Comparison of ENCODE assay signal across 1 fruit fly cellular context in genomic region chr3R:6112252-6112995, dm6.
TF ChIP-seq lines count a peak whose summit lies in the region.

Obp83g (minus strand) TSS chr3R:6112302.

TF ChIP-seq in whole organism, embryonic, 481 proteins besides CTCF, POLR2A, EP300 and RAD21 (continued from another document):
- TF ChIP-seq Jarid2 (GFP tag; optimal IDR thresholded peaks at IDR 0.05; lab: Kevin White, UChicago) (no peak), Stat92E (GFP tag; optimal IDR thresholded peaks at IDR 0.05; lab: Kevin White, UChicago) (no peak), Myb (GFP tag; optimal IDR thresholded peaks at IDR 0.05; lab: Kevin White, UChicago) (peak; percentile 3), Bteb2 (GFP tag; optimal IDR thresholded peaks at IDR 0.05; lab: Kevin White, UChicago) (no peak), Usf (GFP tag; optimal IDR thresholded peaks at IDR 0.05; lab: Kevin White, UChicago) (peak; percentile 4), klu (GFP tag; IDR thresholded peaks at IDR 0.05; lab: Robert Waterston, UW) (no peak), CG4617 (GFP tag; optimal IDR thresholded peaks at IDR 0.05; lab: Kevin White, UChicago; ENCODE audit: borderline replicate concordance) (no peak), gt (GFP tag; IDR thresholded peaks at IDR 0.05; lab: Robert Waterston, UW) (no peak), CG7556 (GFP tag; optimal IDR thresholded peaks at IDR 0.05; lab: Kevin White, UChicago) (peak; percentile 35), CG11085 (GFP tag; IDR thresholded peaks at IDR 0.05; lab: Robert Waterston, UW) (no peak), CG7357 (GFP tag; IDR thresholded peaks at IDR 0.05; lab: Robert Waterston, UW) (no peak), CG7928 (GFP tag; optimal IDR thresholded peaks at IDR 0.05; lab: Kevin White, UChicago) (no peak), Hand (GFP tag; optimal IDR thresholded peaks at IDR 0.05; lab: Kevin White, UChicago) (no peak), gcm2 (GFP tag; optimal IDR thresholded peaks at IDR 0.05; lab: Kevin White, UChicago) (no peak), CG14050 (GFP tag; IDR thresholded peaks at IDR 0.05; lab: Robert Waterston, UW) (no peak), CG6272 (GFP tag; IDR thresholded peaks at IDR 0.05; lab: Robert Waterston, UW) (peak; percentile 10; the same call in 1 of the 2 replicates), Dip3 (GFP tag; optimal IDR thresholded peaks at IDR 0.05; lab: Kevin White, UChicago) (peak; percentile 0), CG17912 (GFP tag; optimal IDR thresholded peaks at IDR 0.05; lab: Kevin White, UChicago) (no peak), Hsf (GFP tag; optimal IDR thresholded peaks at IDR 0.05; lab: Kevin White, UChicago) (peak; percentile 36), abd-A (tag; optimal IDR thresholded peaks at IDR 0.05; lab: Kevin White, UChicago) (no peak), CG5180 (GFP tag; optimal IDR thresholded peaks at IDR 0.05; lab: Kevin White, UChicago) (peak; percentile 75), CG17328 (GFP tag; IDR thresholded peaks at IDR 0.05; lab: Robert Waterston, UW) (0 out of 2 replicates have a peak, but pooled peaks have one; percentile 12), h (optimal IDR thresholded peaks at IDR 0.05; lab: Kevin White, UChicago) (no peak), tgo (GFP tag; IDR thresholded peaks at IDR 0.05; lab: Robert Waterston, UW) (peak; percentile 57; the same call in 2 of the 3 replicates), CG33213 (GFP tag; optimal IDR thresholded peaks at IDR 0.05; lab: Kevin White, UChicago) (no peak), pho (GFP tag; optimal IDR thresholded peaks at IDR 0.05; lab: Kevin White, UChicago) (no peak), Lim3 (GFP tag; IDR thresholded peaks at IDR 0.05; lab: Robert Waterston, UW) (no peak), Bdp1 (GFP tag; optimal IDR thresholded peaks at IDR 0.05; lab: Kevin White, UChicago) (no peak), zf30C (GFP tag; optimal IDR thresholded peaks at IDR 0.05; lab: Kevin White, UChicago) (no peak), gce (GFP tag; IDR thresholded peaks at IDR 0.05; lab: Robert Waterston, UW) (0 out of 3 replicates have a peak, but pooled peaks have one; percentile 12), nom (GFP tag; optimal IDR thresholded peaks at IDR 0.05; lab: Kevin White, UChicago) (peak; percentile 72), CG31441 (GFP tag; IDR thresholded peaks at IDR 0.05; lab: Robert Waterston, UW) (peak; percentile 47; the same call in 1 of the 2 replicates), tna (GFP tag; IDR thresholded peaks at IDR 0.05; lab: Robert Waterston, UW; ENCODE audit: partially characterized antibody) (no peak), CG9215 (GFP tag; IDR thresholded peaks at IDR 0.05; lab: Robert Waterston, UW) (peak; percentile 56), toy (GFP tag; IDR thresholded peaks at IDR 0.05; lab: Robert Waterston, UW) (no peak), unc-4 (GFP tag; IDR thresholded peaks at IDR 0.05; lab: Robert Waterston, UW; ENCODE audit: partially characterized antibody) (no peak), CG14667 (GFP tag; IDR thresholded peaks at IDR 0.05; lab: Robert Waterston, UW) (peak; percentile 34; the same call in 1 of the 2 replicates), ind (GFP tag; optimal IDR thresholded peaks at IDR 0.05; lab: Kevin White, UChicago) (peak; percentile 40), CG16813 (GFP tag; IDR thresholded peaks at IDR 0.05; lab: Robert Waterston, UW; ENCODE audit: partially characterized antibody) (no peak), CG6854 (GFP tag; optimal IDR thresholded peaks at IDR 0.05; lab: Kevin White, UChicago) (peak; percentile 19), lov (optimal IDR thresholded peaks at IDR 0.05; lab: Kevin White, UChicago) (no peak), lov (GFP tag; IDR thresholded peaks at IDR 0.05; lab: Robert Waterston, UW) (0 out of 3 replicates have a peak, but pooled peaks have one; percentile 48), nerfin-2 (GFP tag; IDR thresholded peaks at IDR 0.05; lab: Robert Waterston, UW; ENCODE audit: partially characterized antibody) (no peak), CG10321 (GFP tag; IDR thresholded peaks at IDR 0.05; lab: Robert Waterston, UW) (no peak), CG12071 (GFP tag; optimal IDR thresholded peaks at IDR 0.05; lab: Kevin White, UChicago) (no peak), CG8765 (GFP tag; IDR thresholded peaks at IDR 0.05; lab: Robert Waterston, UW) (no peak), Vsx1 (GFP tag; optimal IDR thresholded peaks at IDR 0.05; lab: Kevin White, UChicago) (no peak), bab2 (GFP tag; optimal IDR thresholded peaks at IDR 0.05; lab: Kevin White, UChicago) (no peak), btn (GFP tag; optimal IDR thresholded peaks at IDR 0.05; lab: Kevin White, UChicago) (no peak), Sin3A (optimal IDR thresholded peaks at IDR 0.05; lab: Kevin White, UChicago) (no peak), CG6689 (GFP tag; IDR thresholded peaks at IDR 0.05; lab: Robert Waterston, UW) (0 out of 2 replicates have a peak, but pooled peaks have one; percentile 29), lola (GFP tag; optimal IDR thresholded peaks at IDR 0.05; lab: Kevin White, UChicago) (no peak), yki (optimal IDR thresholded peaks at IDR 0.05; lab: Kevin White, UChicago) (no peak), amos (GFP tag; IDR thresholded peaks at IDR 0.05; lab: Robert Waterston, UW; ENCODE audit: partially characterized antibody) (no peak), psq (GFP tag; optimal IDR thresholded peaks at IDR 0.05; lab: Kevin White, UChicago) (no peak), CG4404 (GFP tag; IDR thresholded peaks at IDR 0.05; lab: Robert Waterston, UW) (no peak), CG10267 (tag; optimal IDR thresholded peaks at IDR 0.05; lab: Kevin White, UChicago) (no peak), Hr51 (GFP tag; optimal IDR thresholded peaks at IDR 0.05; lab: Kevin White, UChicago) (peak in 1 of 2 experiments; percentile 69), zen (tag; optimal IDR thresholded peaks at IDR 0.05; lab: Kevin White, UChicago) (no peak), D (optimal IDR thresholded peaks at IDR 0.05; lab: Kevin White, UChicago) (no peak), D (GFP tag; optimal IDR thresholded peaks at IDR 0.05; lab: Kevin White, UChicago) (no peak), chm (GFP tag; IDR thresholded peaks at IDR 0.05; lab: Robert Waterston, UW) (no peak), CG14965 (GFP tag; optimal IDR thresholded peaks at IDR 0.05; lab: Kevin White, UChicago; ENCODE audit: borderline replicate concordance) (no peak), CG1603 (tag; optimal IDR thresholded peaks at IDR 0.05; lab: Kevin White, UChicago) (peak; percentile 23), CG14014 (GFP tag; IDR thresholded peaks at IDR 0.05; lab: Robert Waterston, UW) (no peak), phol (tag; optimal IDR thresholded peaks at IDR 0.05; lab: Kevin White, UChicago) (peak; percentile 36), CG10431 (GFP tag; optimal IDR thresholded peaks at IDR 0.05; lab: Kevin White, UChicago) (no peak), tin (GFP tag; optimal IDR thresholded peaks at IDR 0.05; lab: Kevin White, UChicago) (peak; percentile 25), Hr78 (GFP tag; optimal IDR thresholded peaks at IDR 0.05; lab: Kevin White, UChicago) (peak in 1 of 2 experiments; percentile 8), CG13624 (GFP tag; optimal IDR thresholded peaks at IDR 0.05; lab: Kevin White, UChicago) (no peak), CkIIα-i1 (GFP tag; IDR thresholded peaks at IDR 0.05; lab: Robert Waterston, UW) (no peak), hb (GFP tag; IDR thresholded peaks at IDR 0.05; lab: Robert Waterston, UW; ENCODE audit: partially characterized antibody) (no peak), CG10274 (GFP tag; optimal IDR thresholded peaks at IDR 0.05; lab: Kevin White, UChicago) (peak; percentile 31), CG9817 (tag; optimal IDR thresholded peaks at IDR 0.05; lab: Kevin White, UChicago) (peak; percentile 57), CG6254 (GFP tag; optimal IDR thresholded peaks at IDR 0.05; lab: Kevin White, UChicago) (no peak), CG3726 (GFP tag; IDR thresholded peaks at IDR 0.05; lab: Robert Waterston, UW) (no peak), CG4820 (GFP tag; optimal IDR thresholded peaks at IDR 0.05; lab: Kevin White, UChicago) (peak; percentile 4), dm (GFP tag; optimal IDR thresholded peaks at IDR 0.05; lab: Kevin White, UChicago) (no peak), Max (GFP tag; optimal IDR thresholded peaks at IDR 0.05; lab: Kevin White, UChicago) (no peak), nmo (GFP tag; optimal IDR thresholded peaks at IDR 0.05; lab: Kevin White, UChicago) (peak; percentile 46), Chrac-16 (GFP tag; optimal IDR thresholded peaks at IDR 0.05; lab: Kevin White, UChicago) (no peak), CG9876 (GFP tag; optimal IDR thresholded peaks at IDR 0.05; lab: Kevin White, UChicago) (no peak), zen2 (GFP tag; IDR thresholded peaks at IDR 0.05; lab: Robert Waterston, UW; ENCODE audit: partially characterized antibody) (0 out of 3 replicates have a peak, but pooled peaks have one; percentile 30), CG1024 (GFP tag; IDR thresholded peaks at IDR 0.05; lab: Robert Waterston, UW) (no peak), CG30020 (tag; optimal IDR thresholded peaks at IDR 0.05; lab: Kevin White, UChicago) (no peak), gro (GFP tag; optimal IDR thresholded peaks at IDR 0.05; lab: Kevin White, UChicago) (no peak), ro (GFP tag; IDR thresholded peaks at IDR 0.05; lab: Robert Waterston, UW) (no peak), Poxn (GFP tag; IDR thresholded peaks at IDR 0.05; lab: Robert Waterston, UW) (no peak), danr (GFP tag; IDR thresholded peaks at IDR 0.05; lab: Robert Waterston, UW) (no peak), twi (tag; optimal IDR thresholded peaks at IDR 0.05; lab: Kevin White, UChicago) (no peak), CG1602 (GFP tag; optimal IDR thresholded peaks at IDR 0.05; lab: Kevin White, UChicago) (no peak), CG10565 (GFP tag; optimal IDR thresholded peaks at IDR 0.05; lab: Kevin White, UChicago) (no peak), Antp (GFP tag; optimal IDR thresholded peaks at IDR 0.05; lab: Kevin White, UChicago) (peak; percentile 17), salm (tag; optimal IDR thresholded peaks at IDR 0.05; lab: Kevin White, UChicago) (no peak), Lpt (GFP tag; optimal IDR thresholded peaks at IDR 0.05; lab: Kevin White, UChicago) (no peak), Fer3 (tag; optimal IDR thresholded peaks at IDR 0.05; lab: Kevin White, UChicago) (peak; percentile 31), fu2 (GFP tag; optimal IDR thresholded peaks at IDR 0.05; lab: Kevin White, UChicago) (no peak), CG13287 (GFP tag; IDR thresholded peaks at IDR 0.05; lab: Robert Waterston, UW; ENCODE audit: partially characterized antibody) (no peak), CG5953 (GFP tag; IDR thresholded peaks at IDR 0.05; lab: Robert Waterston, UW) (0 out of 2 replicates have a peak, but pooled peaks have one; percentile 12), sisA (GFP tag; IDR thresholded peaks at IDR 0.05; lab: Robert Waterston, UW) (peak; percentile 48), sc (optimal IDR thresholded peaks at IDR 0.05; lab: Kevin White, UChicago) (no peak), sc (GFP tag; optimal IDR thresholded peaks at IDR 0.05; lab: Kevin White, UChicago) (no peak), CG9609 (GFP tag; optimal IDR thresholded peaks at IDR 0.05; lab: Kevin White, UChicago) (no peak), CG11696 (GFP tag; IDR thresholded peaks at IDR 0.05; lab: Robert Waterston, UW) (no peak), CG32772 (GFP tag; IDR thresholded peaks at IDR 0.05; lab: Robert Waterston, UW) (no peak), Atf6 (GFP tag; IDR thresholded peaks at IDR 0.05; lab: Robert Waterston, UW) (peak; percentile 58; the same call in 1 of the 2 replicates), Atf3 (GFP tag; optimal IDR thresholded peaks at IDR 0.05; lab: Kevin White, UChicago) (no peak), wdn (GFP tag; IDR thresholded peaks at IDR 0.05; lab: Robert Waterston, UW) (no peak), HmgD (GFP tag; optimal IDR thresholded peaks at IDR 0.05; lab: Kevin White, UChicago) (no peak), cg (GFP tag; optimal IDR thresholded peaks at IDR 0.05; lab: Kevin White, UChicago) (no peak), MBD-R2 (GFP tag; IDR thresholded peaks at IDR 0.05; lab: Robert Waterston, UW) (no peak), CG12219 (GFP tag; optimal IDR thresholded peaks at IDR 0.05; lab: Kevin White, UChicago) (no peak), CG2129 (GFP tag; IDR thresholded peaks at IDR 0.05; lab: Robert Waterston, UW; ENCODE audit: partially characterized antibody) (no peak), CG4707 (GFP tag; optimal IDR thresholded peaks at IDR 0.05; lab: Kevin White, UChicago) (no peak), Ets65A (GFP tag; lab: Kevin White, UChicago) (peak; percentile 11), fd102C (GFP tag; optimal IDR thresholded peaks at IDR 0.05; lab: Kevin White, UChicago) (no peak), bowl (GFP tag; IDR thresholded peaks at IDR 0.05; lab: Robert Waterston, UW) (no peak), BtbVII (GFP tag; optimal IDR thresholded peaks at IDR 0.05; lab: Kevin White, UChicago) (peak; percentile 49), CG7839 (tag; optimal IDR thresholded peaks at IDR 0.05; lab: Kevin White, UChicago) (peak; percentile 51), kni (GFP tag; optimal IDR thresholded peaks at IDR 0.05; lab: Kevin White, UChicago) (peak; percentile 46), CG11398 (GFP tag; optimal IDR thresholded peaks at IDR 0.05; lab: Kevin White, UChicago) (no peak), gsb (GFP tag; IDR thresholded peaks at IDR 0.05; lab: Robert Waterston, UW) (no peak), fru (optimal IDR thresholded peaks at IDR 0.05; lab: Kevin White, UChicago) (no peak), ash1 (GFP tag; optimal IDR thresholded peaks at IDR 0.05; lab: Kevin White, UChicago) (no peak), CG15696 (tag; optimal IDR thresholded peaks at IDR 0.05; lab: Kevin White, UChicago) (no peak), CG3065 (GFP tag; optimal IDR thresholded peaks at IDR 0.05; lab: Kevin White, UChicago) (no peak), Nf-YB (GFP tag; optimal IDR thresholded peaks at IDR 0.05; lab: Kevin White, UChicago) (peak; percentile 5), exex (tag; optimal IDR thresholded peaks at IDR 0.05; lab: Kevin White, UChicago) (no peak), Awh (GFP tag; IDR thresholded peaks at IDR 0.05; lab: Robert Waterston, UW) (no peak), sens-2 (GFP tag; IDR thresholded peaks at IDR 0.05; lab: Robert Waterston, UW) (no peak)
TF ChIP-seq in whole organism, embryonic: peak in this region for 157.
